Fruit fly (Drosophila melanogaster) whole organism, pupa: ENCODE results near the gene aru.

Experiments
- CG13204 ChIP-seq: fragments of 200-800 bp; sonication (Bioruptor generic); optimal IDR thresholded peaks from 2 replicates; lab custom pipeline; 2018; ENCODE audit warnings: missing biosample characterization, mild to moderate bottlenecking, missing genetic modification characterization, moderate library complexity
- CG14655 ChIP-seq: fragments of 200-800 bp; sonication (Bioruptor generic); optimal IDR thresholded peaks from 3 replicates; lab custom pipeline; 2017; ENCODE audit warnings: mild to moderate bottlenecking, missing biosample characterization, missing genetic modification reagents, missing genetic modification characterization
- CG17806 ChIP-seq: fragments of 200-800 bp; sonication (Bioruptor generic); optimal IDR thresholded peaks from 2 replicates; lab custom pipeline; 2018; ENCODE audit warnings: missing biosample characterization, mild to moderate bottlenecking, missing genetic modification characterization, moderate library complexity
- CG32121 ChIP-seq: fragments of 200-800 bp; sonication (Bioruptor generic); IDR thresholded peaks from 2 replicates; pipeline ENCODE4 v1.3.6; 2022; ENCODE audit warnings: missing biosample characterization, missing genetic modification characterization
- CG34367 ChIP-seq: fragments of 200-800 bp; sonication (Bioruptor generic); optimal IDR thresholded peaks from 2 replicates; lab custom pipeline; 2018; ENCODE audit warnings: missing biosample characterization, mild to moderate bottlenecking, missing genetic modification characterization
- CG4496 ChIP-seq: fragments of 200-800 bp; sonication (Bioruptor generic); IDR thresholded peaks from 3 replicates; pipeline ENCODE4 v1.3.6; 2022; ENCODE audit warnings: missing biosample characterization, missing genetic modification characterization
- CG8159 ChIP-seq: fragments of 200-800 bp; sonication (Bioruptor generic); optimal IDR thresholded peaks from 3 replicates; lab custom pipeline; 2018; ENCODE audit warnings: missing biosample characterization, mild to moderate bottlenecking, missing genetic modification characterization, moderate library complexity
- gl ChIP-seq: fragments of 200-800 bp; sonication (Bioruptor generic); optimal IDR thresholded peaks from 2 replicates; lab custom pipeline; 2018; ENCODE audit warnings: missing biosample characterization, mild to moderate bottlenecking, missing genetic modification characterization
- rn ChIP-seq: fragments of 200-800 bp; sonication (Bioruptor generic); IDR thresholded peaks from 2 replicates; pipeline ENCODE4 v1.3.6; 2022; ENCODE audit warnings: missing biosample characterization, missing genetic modification characterization

- no peak for TF ChIP-seq CG32121 (GFP tag; lab: Robert Waterston, UW)
- TF ChIP-seq rn, result no peak
- peak; percentile 24 for TF ChIP-seq gl
- TF ChIP-seq CG13204 (GFP tag; lab: Kevin White, UChicago), result no peak
- no peak for TF ChIP-seq CG17806
- TF ChIP-seq CG14655 (GFP tag; lab: Kevin White, UChicago), result no peak
- TF ChIP-seq CG34367 (tag; lab: Kevin White, UChicago), result no peak
- TF ChIP-seq CG4496 (GFP tag; lab: Robert Waterston, UW), result no peak
- TF ChIP-seq CG8159, result no peak
Observed at dm6 chr2L:840022-840421, 28.1 kb downstream of the aru start.
